Fruit fly (Drosophila melanogaster) whole organism, prepupa: ENCODE measurements around the gene Naa80.

ENCODE experiments used
- Blimp-1 ChIP-seq: fragments of 200-800 bp; sonication (Bioruptor generic); optimal IDR thresholded peaks from 3 replicates; lab custom pipeline; 2017; ENCODE audit warnings: missing biosample characterization, missing genetic modification characterization, mild to moderate bottlenecking, moderate library complexity, missing genetic modification reagents
- CG10631 ChIP-seq: fragments of 200-800 bp; sonication (Bioruptor generic); optimal IDR thresholded peaks from 2 replicates; lab custom pipeline; 2016; ENCODE audit warnings: missing biosample characterization, missing genetic modification characterization
- CG11762 ChIP-seq: fragments of 200-800 bp; sonication (Bioruptor generic); optimal IDR thresholded peaks from 3 replicates; lab custom pipeline; 2016; ENCODE audit warnings: missing biosample characterization, missing genetic modification characterization; ENCODE audit not compliant: insufficient read depth
- CG11902 ChIP-seq: fragments of 200-800 bp; sonication (Bioruptor generic); optimal IDR thresholded peaks from 3 replicates; lab custom pipeline; 2016; ENCODE audit warnings: missing biosample characterization, missing genetic modification characterization
- CG15336 ChIP-seq: fragments of 200-800 bp; sonication (Bioruptor generic); IDR thresholded peaks from 2 replicates; pipeline ENCODE4 v1.3.6; 2022; ENCODE audit warnings: missing biosample characterization, missing genetic modification characterization
- CG16779 ChIP-seq: fragments of 200-800 bp; sonication (Bioruptor generic); optimal IDR thresholded peaks from 3 replicates; lab custom pipeline; 2017; ENCODE audit warnings: missing biosample characterization, mild to moderate bottlenecking, missing genetic modification characterization
- CG3032 ChIP-seq: fragments of 200-800 bp; optimal IDR thresholded peaks from 2 replicates; lab custom pipeline; 2019; ENCODE audit warnings: missing biosample characterization, mild to moderate bottlenecking, missing genetic modification characterization, moderate library complexity
- CG31627 ChIP-seq: fragments of 200-800 bp; sonication (Bioruptor generic); optimal IDR thresholded peaks from 3 replicates; lab custom pipeline; 2016; ENCODE audit warnings: missing biosample characterization, missing genetic modification characterization
- CG34406 ChIP-seq: fragments of 200-800 bp; sonication (Bioruptor generic); optimal IDR thresholded peaks from 3 replicates; lab custom pipeline; 2016; ENCODE audit warnings: missing biosample characterization, missing genetic modification characterization
- CG6163 ChIP-seq: fragments of 200-800 bp; sonication (Bioruptor generic); IDR thresholded peaks from 3 replicates; pipeline ENCODE4 v1.3.6; 2022; ENCODE audit warnings: missing biosample characterization, missing genetic modification characterization
- CG6792 ChIP-seq: fragments of 200-800 bp; sonication (Bioruptor generic); optimal IDR thresholded peaks from 3 replicates; lab custom pipeline; 2016; ENCODE audit warnings: missing biosample characterization, missing genetic modification characterization
- CG6854 ChIP-seq: fragments of 200-800 bp; sonication (Bioruptor generic); optimal IDR thresholded peaks from 2 replicates; lab custom pipeline; 2017; ENCODE audit warnings: missing biosample characterization, mild to moderate bottlenecking, missing genetic modification characterization
- CG8119 ChIP-seq: fragments of 200-800 bp; sonication (Bioruptor generic); IDR thresholded peaks from 3 replicates; pipeline ENCODE4 v1.3.6; 2022; ENCODE audit warnings: missing biosample characterization, missing genetic modification characterization
- CG9139 ChIP-seq: fragments of 200-800 bp; sonication (Bioruptor generic); optimal IDR thresholded peaks from 3 replicates; lab custom pipeline; 2017; ENCODE audit warnings: missing biosample characterization, mild to moderate bottlenecking, missing genetic modification characterization
- Eip78C ChIP-seq: fragments of 200-800 bp; sonication (Bioruptor generic); peaks from one replicate; lab custom pipeline; 2016; ENCODE audit warnings: missing biosample characterization, missing genetic modification characterization
- Eip93F ChIP-seq: fragments of 200-800 bp; sonication (Bioruptor generic); optimal IDR thresholded peaks from 2 replicates; lab custom pipeline; 2016; ENCODE audit warnings: missing biosample characterization, mild to moderate bottlenecking, missing genetic modification characterization
- Ets21C ChIP-seq: fragments of 200-800 bp; sonication (Bioruptor generic); optimal IDR thresholded peaks from 3 replicates; lab custom pipeline; 2016; ENCODE audit warnings: missing biosample characterization, missing genetic modification characterization
- Ets96B ChIP-seq: fragments of 200-800 bp; optimal IDR thresholded peaks from 2 replicates; lab custom pipeline; 2019; ENCODE audit warnings: missing biosample characterization, mild to moderate bottlenecking, missing genetic modification characterization, moderate library complexity
- Hr38 ChIP-seq: sonication (Bioruptor generic); optimal IDR thresholded peaks from 2 replicates; lab custom pipeline; 2016; ENCODE audit warnings: missing biosample characterization, missing genetic modification characterization
- Hr39 ChIP-seq: fragments of 200-800 bp; sonication (Bioruptor generic); optimal IDR thresholded peaks from 2 replicates; lab custom pipeline; 2016; ENCODE audit warnings: missing biosample characterization, missing genetic modification characterization
- Met ChIP-seq: fragments of 200-800 bp; sonication (Bioruptor generic); optimal IDR thresholded peaks from 3 replicates; lab custom pipeline; 2016; ENCODE audit warnings: missing biosample characterization, missing genetic modification characterization
- Sox14 ChIP-seq: fragments of 200-800 bp; sonication (Bioruptor generic); optimal IDR thresholded peaks from 3 replicates; lab custom pipeline; 2016; ENCODE audit warnings: missing biosample characterization, missing genetic modification characterization
- Sox15 ChIP-seq: fragments of 200-800 bp; sonication (Bioruptor generic); optimal IDR thresholded peaks from 3 replicates; lab custom pipeline; 2016; ENCODE audit warnings: missing biosample characterization, missing genetic modification characterization
- acj6 ChIP-seq: fragments of 200-800 bp; sonication (Bioruptor generic); optimal IDR thresholded peaks from 3 replicates; lab custom pipeline; 2016; ENCODE audit warnings: missing biosample characterization, missing genetic modification characterization
- cyc ChIP-seq: fragments of 200-800 bp; sonication (Bioruptor generic); optimal IDR thresholded peaks from 3 replicates; lab custom pipeline; 2016; ENCODE audit warnings: missing biosample characterization, missing genetic modification characterization
- dac ChIP-seq: fragments of 200-800 bp; sonication (Bioruptor generic); optimal IDR thresholded peaks from 2 replicates; lab custom pipeline; 2017; ENCODE audit warnings: missing biosample characterization, mild to moderate bottlenecking, missing genetic modification characterization
- dsx ChIP-seq: fragments of 200-800 bp; optimal IDR thresholded peaks from 3 replicates; lab custom pipeline; 2019; ENCODE audit warnings: missing biosample characterization, mild to moderate bottlenecking, missing genetic modification characterization, moderate library complexity; ENCODE audit not compliant: poor library complexity, severe bottlenecking
- eg ChIP-seq: fragments of 200-800 bp; sonication (Bioruptor generic); IDR thresholded peaks from 3 replicates; pipeline ENCODE4 v1.3.6; 2022; ENCODE audit warnings: missing biosample characterization, missing genetic modification characterization
- esn ChIP-seq: fragments of 200-800 bp; sonication (Bioruptor generic); optimal IDR thresholded peaks from 2 replicates; lab custom pipeline; 2016; ENCODE audit warnings: missing biosample characterization, mild to moderate bottlenecking, missing genetic modification characterization, moderate library complexity
- fd85E ChIP-seq: fragments of 200-800 bp; sonication (Bioruptor generic); optimal IDR thresholded peaks from 3 replicates; lab custom pipeline; 2016; ENCODE audit warnings: missing biosample characterization, missing genetic modification characterization
- fkh ChIP-seq: fragments of 200-800 bp; sonication (Bioruptor generic); optimal IDR thresholded peaks from 3 replicates; lab custom pipeline; 2017; ENCODE audit warnings: missing biosample characterization, mild to moderate bottlenecking, missing genetic modification characterization, moderate library complexity
- lz ChIP-seq: fragments of 200-800 bp; sonication (Bioruptor generic); optimal IDR thresholded peaks from 3 replicates; lab custom pipeline; 2016; ENCODE audit warnings: missing biosample characterization, missing genetic modification characterization
- net ChIP-seq: fragments of 200-800 bp; sonication (Bioruptor generic); optimal IDR thresholded peaks from 3 replicates; lab custom pipeline; 2016; ENCODE audit warnings: missing biosample characterization, missing genetic modification characterization
- pdm3 ChIP-seq: fragments of 200-800 bp; sonication (Bioruptor generic); optimal IDR thresholded peaks from 3 replicates; lab custom pipeline; 2016; ENCODE audit warnings: missing biosample characterization, missing genetic modification characterization
- salr ChIP-seq, 2 experiments: fragments of 200-800 bp; sonication (Bioruptor generic); optimal IDR thresholded peaks; 3 replicates each; lab custom pipeline; 2016 to 2018; ENCODE audit warnings: missing biosample characterization in 2 of 2, missing genetic modification characterization in 2 of 2, mild to moderate bottlenecking in 1 of 2
- ss ChIP-seq, 2 experiments: fragments of 200-800 bp; sonication (Bioruptor generic); optimal IDR thresholded peaks; 2 replicates in 1 of 2; 3 replicates in 1 of 2; lab custom pipeline; 2017 to 2018; ENCODE audit warnings: mild to moderate bottlenecking in 2 of 2, missing biosample characterization in 2 of 2, missing genetic modification characterization in 2 of 2, moderate library complexity in 1 of 2
- svp ChIP-seq: fragments of 200-800 bp; sonication (Bioruptor generic); peaks from one replicate; lab custom pipeline; 2016; ENCODE audit warnings: missing biosample characterization, missing genetic modification characterization

The Naa80 gene

DNA sequence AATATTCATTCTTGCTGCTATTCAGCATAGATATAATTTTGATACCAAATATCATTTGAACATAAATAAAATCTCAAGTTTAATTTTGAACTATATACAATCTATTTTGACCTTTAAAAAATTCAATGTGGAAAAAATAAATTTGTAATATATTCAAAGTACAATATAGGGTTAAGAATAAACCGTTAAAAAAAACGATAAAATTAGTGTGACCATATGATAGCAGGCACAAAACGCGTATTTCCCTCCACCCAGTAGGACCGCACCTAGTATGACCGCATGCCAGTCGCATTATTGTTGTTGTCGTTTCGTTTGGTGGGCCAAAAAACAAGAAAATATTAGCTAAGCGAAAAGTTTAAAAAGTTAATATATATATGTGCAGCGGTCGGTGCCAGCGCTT lies 25.4 kb downstream of the Naa80 start, which contains the start of gene CG8516:
Gene CG8516, plus strand, starts transcription at position 278 of the 400 bp plus-strand sequence.
- TF ChIP-seq Sox14 (GFP tag; lab: Kevin White, UChicago) (no peak), eg (GFP tag; lab: Robert Waterston, UW) (peak; percentile 25; the same call in 1 of the 3 replicates), CG11762 (GFP tag; lab: Kevin White, UChicago) (no peak), CG10631 (GFP tag; lab: Kevin White, UChicago) (no peak), acj6 (GFP tag; lab: Kevin White, UChicago) (peak; percentile 11), CG8119 (GFP tag; lab: Robert Waterston, UW) (peak; percentile 61; the same call in 2 of the 3 replicates), CG15336 (GFP tag; lab: Robert Waterston, UW) (peak; percentile 70), CG31627 (GFP tag; lab: Kevin White, UChicago) (peak; percentile 19), esn (GFP tag; lab: Kevin White, UChicago) (peak; percentile 41), Eip78C (GFP tag; lab: Kevin White, UChicago) (peak; percentile 79)

DNA sequence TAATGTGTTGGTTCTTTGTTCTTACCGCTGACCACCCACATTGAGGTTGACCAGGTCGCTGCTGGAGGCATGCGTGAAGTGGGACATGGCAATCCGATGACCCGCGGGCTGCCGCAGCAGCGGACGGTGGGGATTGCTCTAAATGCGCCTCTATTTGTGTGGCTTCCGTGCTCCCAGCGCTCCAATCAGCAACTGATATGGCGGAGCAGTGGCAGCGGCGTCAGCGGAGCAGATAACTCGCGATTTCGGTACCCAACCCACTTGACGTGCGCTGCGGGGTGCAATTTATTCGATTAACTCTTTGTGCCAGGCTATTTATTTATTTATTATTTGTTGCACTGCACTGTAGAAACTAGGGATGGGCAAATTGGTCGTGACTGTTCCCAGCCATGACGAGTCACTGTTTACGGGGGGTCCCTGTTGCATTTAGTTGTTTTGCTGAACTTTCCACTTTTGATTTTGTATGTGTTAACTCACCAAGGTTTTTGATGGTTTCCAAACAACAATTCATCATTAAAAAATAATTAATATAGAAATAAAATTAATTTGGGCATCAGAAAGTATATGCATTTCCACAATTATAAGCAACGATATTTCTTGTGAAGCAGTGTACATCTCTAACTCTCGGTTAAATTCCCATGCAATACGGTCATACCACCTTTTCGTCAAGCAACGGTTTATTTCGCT lies 33.2 kb downstream of the Naa80 start, which contains the start of the genes CG9467 and CG8526:
Gene CG9467, minus strand, starts transcription at position 383 of the 687 bp plus-strand sequence.
Gene CG8526, plus strand, starts transcription at position 637 of the 687 bp plus-strand sequence.
- TF ChIP-seq Hr39 (GFP tag; lab: Kevin White, UChicago) = peak; percentile 52
- TF ChIP-seq CG6163 (GFP tag; lab: Robert Waterston, UW) = 0 out of 3 replicates have a peak, but pooled peaks have one; percentile 34
- TF ChIP-seq Hr38 (GFP tag; lab: Kevin White, UChicago) = no peak
- peak; percentile 60 for TF ChIP-seq CG34406 (GFP tag; lab: Kevin White, UChicago)
- no peak for TF ChIP-seq CG8119 (GFP tag; lab: Robert Waterston, UW)
- TF ChIP-seq CG9139 (GFP tag; lab: Kevin White, UChicago) = no peak
- TF ChIP-seq CG10631 (GFP tag; lab: Kevin White, UChicago) = no peak
- no peak for TF ChIP-seq pdm3 (GFP tag; lab: Kevin White, UChicago)
- TF ChIP-seq CG6792 (GFP tag; lab: Kevin White, UChicago) = peak; percentile 42
- TF ChIP-seq CG16779 (tag; lab: Kevin White, UChicago) = no peak
- peak; percentile 69 for TF ChIP-seq esn (GFP tag; lab: Kevin White, UChicago)
- TF ChIP-seq ss (GFP tag; optimal IDR thresholded peaks at IDR 0.05; lab: Kevin White, UChicago) = no peak
- peak; percentile 48 for TF ChIP-seq Eip93F (GFP tag; lab: Kevin White, UChicago)
- peak; percentile 64 for TF ChIP-seq CG3032 (tag; lab: Kevin White, UChicago)
- no peak for TF ChIP-seq net (GFP tag; lab: Kevin White, UChicago)
- TF ChIP-seq fkh (GFP tag; lab: Kevin White, UChicago) = peak; percentile 85
- peak; percentile 26 for TF ChIP-seq dac (GFP tag; lab: Kevin White, UChicago)
- peak; percentile 29 for TF ChIP-seq Blimp-1 (GFP tag; lab: Kevin White, UChicago)
- TF ChIP-seq Met (GFP tag; lab: Kevin White, UChicago) = no peak
- peak; percentile 49 for TF ChIP-seq CG11902
- TF ChIP-seq eg (GFP tag; lab: Robert Waterston, UW) = peak; percentile 47; the same call in 1 of the 3 replicates
- TF ChIP-seq CG6854 (GFP tag; lab: Kevin White, UChicago) = peak; percentile 31
- TF ChIP-seq Ets96B (tag; lab: Kevin White, UChicago) = peak; percentile 50
- peak; percentile 83 for TF ChIP-seq Eip78C (GFP tag; lab: Kevin White, UChicago)
- peak; percentile 55 for TF ChIP-seq CG31627 (GFP tag; lab: Kevin White, UChicago)
- TF ChIP-seq dsx = peak; percentile 65
- TF ChIP-seq cyc (GFP tag; lab: Kevin White, UChicago) = peak; percentile 61
- TF ChIP-seq svp (GFP tag; lab: Kevin White, UChicago) = peak; percentile 97
- TF ChIP-seq acj6 (GFP tag; lab: Kevin White, UChicago) = peak; percentile 59
- TF ChIP-seq salr (GFP tag; optimal IDR thresholded peaks at IDR 0.05; lab: Kevin White, UChicago) = no peak
- TF ChIP-seq Sox15 (GFP tag; lab: Kevin White, UChicago) = peak; percentile 58
- peak; percentile 67 for TF ChIP-seq lz (GFP tag; lab: Kevin White, UChicago)
- 0 out of 2 replicates have a peak, but pooled peaks have one; percentile 23 for TF ChIP-seq CG15336 (GFP tag; lab: Robert Waterston, UW)
- TF ChIP-seq Ets21C (GFP tag; lab: Kevin White, UChicago) = no peak
- TF ChIP-seq fd85E (GFP tag; lab: Kevin White, UChicago) = no peak
- peak; percentile 51 for TF ChIP-seq Sox14 (GFP tag; lab: Kevin White, UChicago)
- TF ChIP-seq, all 60 proteins: peak for 24
